Worm (Caenorhabditis elegans): ENCODE measurements around the gene T10B5.10.

- TF ChIP-seq tab-1 (GFP tag; IDR thresholded peaks at IDR 0.05) (no peak), ztf-29 (GFP tag; IDR thresholded peaks at IDR 0.05) (no peak), flt-1 (GFP tag; IDR thresholded peaks at IDR 0.05) (no peak), klf-2 (GFP tag; conservative IDR thresholded peaks at IDR 0.05) (no peak)
Observed at ce11 chrV:1824528-1824927, 31.5 kb downstream of the T10B5.10 start.

Data from whole organism, midembryonic.